Worm (Caenorhabditis elegans): ENCODE data around the gene vit-6.

- TF ChIP-seq him-1 (tag; optimal IDR thresholded peaks at IDR 0.05) (no peak), W03F9.2 (tag; optimal IDR thresholded peaks at IDR 0.05) (no peak)
Observed at ce11 chrIV:8294650-8295049, 33.7 kb downstream of the vit-6 start, which contains the start of gene tbce-1.

All from whole organism, L4/young adult.